Worm (Caenorhabditis elegans) whole organism, L4 larva: ENCODE measurements around the gene rps-9.

Experiments used
- F10B5.3 ChIP-seq: sonication (generic microtip); optimal IDR thresholded peaks from 2 replicates; lab custom pipeline; 2016; ENCODE audit warnings: mild to moderate bottlenecking, missing genetic modification characterization, missing compliant biosample characterization
- F37D6.2 ChIP-seq: sonication (generic microtip); optimal IDR thresholded peaks from 2 replicates; lab custom pipeline; 2016; ENCODE audit warnings: mild to moderate bottlenecking, missing genetic modification characterization, missing compliant biosample characterization
- T26A8.4 ChIP-seq: fragments of 200-800 bp; sonication (Bioruptor generic); IDR thresholded peaks from 2 replicates; pipeline ENCODE4 v1.3.6; 2022; ENCODE audit warnings: missing genetic modification characterization, missing compliant biosample characterization
- Y105C5A.15 ChIP-seq: fragments of 200-800 bp; sonication (Bioruptor generic); IDR thresholded peaks from 2 replicates; pipeline ENCODE4 v1.3.6; 2022; ENCODE audit warnings: missing genetic modification characterization, missing compliant biosample characterization
- Y75B8A.6 ChIP-seq: fragments of 200-800 bp; sonication (Bioruptor generic); IDR thresholded peaks from 2 replicates; pipeline ENCODE4 v1.3.6; 2022; ENCODE audit warnings: missing genetic modification reagents, missing genetic modification characterization, missing compliant biosample characterization
- ZK337.2 ChIP-seq: fragments of 200-800 bp; sonication (Bioruptor generic); IDR thresholded peaks from 2 replicates; pipeline ENCODE4 v1.3.6; 2022; ENCODE audit warnings: missing genetic modification reagents, missing genetic modification characterization, missing compliant biosample characterization
- aha-1 ChIP-seq: fragments of 150-350 bp; peaks from one replicate; lab custom pipeline; 2014; ENCODE audit warnings: missing biosample characterization, missing genetic modification characterization
- ceh-28 ChIP-seq: fragments of 150-350 bp; optimal IDR thresholded peaks from 2 replicates; lab custom pipeline; 2014; ENCODE audit warnings: missing biosample characterization, missing genetic modification reagents, missing genetic modification characterization
- ceh-82 ChIP-seq: sonication (generic microtip); optimal IDR thresholded peaks from 2 replicates; lab custom pipeline; 2017; ENCODE audit warnings: missing biosample characterization, missing genetic modification characterization
- daf-16 ChIP-seq, 3 experiments: sonication (generic microtip); optimal IDR thresholded peaks; 2 replicates each; lab custom pipeline; 2016 to 2017; ENCODE audit warnings: missing genetic modification characterization in 3 of 3, missing genetic modification reagents in 3 of 3, mild to moderate bottlenecking in 2 of 3, missing compliant biosample characterization in 2 of 3, missing biosample characterization in 1 of 3, moderate library complexity in 1 of 3
- daf-19 ChIP-seq: fragments of 200-800 bp; sonication (Bioruptor generic); conservative IDR thresholded peaks from 2 replicates; pipeline ENCODE4 v1.3.6; 2022; ENCODE audit warnings: missing genetic modification characterization, missing compliant biosample characterization
- daf-8 ChIP-seq: fragments of 200-800 bp; sonication (Bioruptor generic); IDR thresholded peaks from 2 replicates; pipeline ENCODE4 v1.3.6; 2022; ENCODE audit warnings: missing genetic modification characterization, missing compliant biosample characterization
- egl-27 ChIP-seq: sonication (generic microtip); optimal IDR thresholded peaks from 3 replicates; lab custom pipeline; 2017; ENCODE audit warnings: missing biosample characterization, missing genetic modification reagents, missing genetic modification characterization
- fos-1 ChIP-seq: fragments of 150-350 bp; optimal IDR thresholded peaks from 2 replicates; lab custom pipeline; 2014; ENCODE audit warnings: missing biosample characterization, missing genetic modification characterization
- hlh-11 ChIP-seq: fragments of 200-800 bp; sonication (Bioruptor generic); optimal IDR thresholded peaks from 2 replicates; lab custom pipeline; 2018; ENCODE audit warnings: mild to moderate bottlenecking, missing genetic modification characterization, missing compliant biosample characterization
- hlh-30 ChIP-seq: sonication (generic microtip); optimal IDR thresholded peaks from 2 replicates; lab custom pipeline; 2017; ENCODE audit warnings: antibody characterized with exemption, mild to moderate bottlenecking, missing genetic modification characterization, missing compliant biosample characterization; ENCODE audit not compliant: insufficient read depth
- hmg-1.1 ChIP-seq: fragments of 200-800 bp; sonication (Bioruptor generic); IDR thresholded peaks from 2 replicates; pipeline ENCODE4 v1.3.6; 2022; ENCODE audit warnings: missing genetic modification reagents, missing genetic modification characterization, missing compliant biosample characterization
- lin-13 ChIP-seq: fragments of 150-350 bp; optimal IDR thresholded peaks from 2 replicates; lab custom pipeline; 2014; ENCODE audit warnings: missing biosample characterization, missing genetic modification reagents, missing genetic modification characterization
- lin-38 ChIP-seq: fragments of 200-800 bp; sonication (Bioruptor generic); IDR thresholded peaks from 2 replicates; pipeline ENCODE4 v1.3.6; 2022; ENCODE audit warnings: missing genetic modification reagents, missing genetic modification characterization, missing compliant biosample characterization
- lir-3 ChIP-seq: sonication (generic microtip); optimal IDR thresholded peaks from 2 replicates; lab custom pipeline; 2016; ENCODE audit warnings: mild to moderate bottlenecking, missing genetic modification characterization, missing compliant biosample characterization
- madf-9 ChIP-seq: fragments of 200-800 bp; sonication (Bioruptor generic); conservative IDR thresholded peaks from 2 replicates; pipeline ENCODE4 v1.3.6; 2022; ENCODE audit warnings: missing genetic modification reagents, missing genetic modification characterization, missing compliant biosample characterization
- mdl-1 ChIP-seq, 2 experiments: fragments of 150-350 bp in 1 of 2; sonication (generic microtip) in 1 of 2; optimal IDR thresholded peaks; 2 replicates each; lab custom pipeline; 2014 to 2017; ENCODE audit warnings: missing biosample characterization in 2 of 2, missing genetic modification characterization in 2 of 2
- mdt-29 ChIP-seq: fragments of 200-800 bp; sonication (Bioruptor generic); IDR thresholded peaks from 2 replicates; pipeline ENCODE4 v1.3.6; 2022; ENCODE audit warnings: missing genetic modification reagents, missing genetic modification characterization, missing compliant biosample characterization
- mes-2 ChIP-seq: sonication (generic microtip); optimal IDR thresholded peaks from 2 replicates; lab custom pipeline; 2016; ENCODE audit warnings: missing genotype, mild to moderate bottlenecking, missing genetic modification characterization, missing compliant biosample characterization; ENCODE audit not compliant: poor library complexity, severe bottlenecking
- nhr-10 ChIP-seq: fragments of 150-350 bp; optimal IDR thresholded peaks from 2 replicates; lab custom pipeline; 2014; ENCODE audit warnings: missing biosample characterization, missing genetic modification characterization
- nhr-102 ChIP-seq: sonication (generic microtip); optimal IDR thresholded peaks from 2 replicates; lab custom pipeline; 2016; ENCODE audit warnings: mild to moderate bottlenecking, missing genetic modification characterization, moderate library complexity, missing compliant biosample characterization
- nhr-111 ChIP-seq: fragments of 200-800 bp; sonication (Bioruptor generic); optimal IDR thresholded peaks from 2 replicates; lab custom pipeline; 2018; ENCODE audit warnings: mild to moderate bottlenecking, missing genetic modification characterization, missing compliant biosample characterization
- nhr-41 ChIP-seq: fragments of 200-800 bp; sonication (Bioruptor generic); IDR thresholded peaks from 2 replicates; pipeline ENCODE4 v1.3.6; 2022; ENCODE audit warnings: missing genetic modification reagents, missing genetic modification characterization, missing compliant biosample characterization
- nhr-48 ChIP-seq: sonication (generic microtip); optimal IDR thresholded peaks from 2 replicates; lab custom pipeline; 2016; ENCODE audit warnings: mild to moderate bottlenecking, missing genetic modification characterization, missing compliant biosample characterization
- php-3 ChIP-seq: fragments of 200-800 bp; sonication (Bioruptor generic); IDR thresholded peaks from 2 replicates; pipeline ENCODE4 v1.3.6; 2022; ENCODE audit warnings: missing genetic modification reagents, missing genetic modification characterization, missing compliant biosample characterization
- snpc-1.2 ChIP-seq: fragments of 200-800 bp; sonication (Bioruptor generic); IDR thresholded peaks from 2 replicates; pipeline ENCODE4 v1.3.6; 2022; ENCODE audit warnings: missing genetic modification reagents, missing genetic modification characterization, missing compliant biosample characterization
- snpc-4 ChIP-seq: fragments of 150-350 bp; optimal IDR thresholded peaks from 2 replicates; lab custom pipeline; 2014; ENCODE audit warnings: missing biosample characterization, missing genetic modification characterization
- unc-62 ChIP-seq, 3 experiments: fragments of 150-350 bp in 1 of 3; sonication (generic microtip); optimal IDR thresholded peaks in 2 of 3; peaks in 1 of 3; 1 replicate in 1 of 3; 2 replicates in 2 of 3; lab custom pipeline; 2014 to 2017; ENCODE audit warnings: missing biosample characterization in 3 of 3, missing genetic modification characterization in 3 of 3, missing genetic modification reagents in 3 of 3, missing genotype in 1 of 3
- vab-7 ChIP-seq: fragments of 200-800 bp; sonication (Bioruptor generic); IDR thresholded peaks from 2 replicates; pipeline ENCODE4 v1.3.6; 2022; ENCODE audit warnings: missing genetic modification reagents, missing genetic modification characterization, missing compliant biosample characterization

Gene rps-9

ce11 chrII:11149866-11150685 is 23.9 kb upstream of the rps-9 start (continued):
- TF ChIP-seq nhr-10 (peak; percentile 71), daf-8 (0 out of 2 replicates have a peak, but pooled peaks have one; percentile 65), fos-1 (tag; lab: Kevin White, UChicago) (peak; percentile 17), Y75B8A.6 (GFP tag; lab: Robert Waterston, UW) (peak; percentile 23; the same call in 1 of the 2 replicates), madf-9 (GFP tag; lab: Robert Waterston, UW) (peak; percentile 56; the same call in 1 of the 2 replicates), nhr-102 (peak; percentile 88), Y105C5A.15 (GFP tag; lab: Robert Waterston, UW) (peak; percentile 73; the same call in 1 of the 2 replicates), lir-3 (tag; lab: Kevin White, UChicago) (no peak), mdt-29 (0 out of 2 replicates have a peak, but pooled peaks have one; percentile 11), mes-2 (tag; lab: Kevin White, UChicago) (peak; percentile 34), ZK337.2 (no peak), F10B5.3 (tag; lab: Kevin White, UChicago) (no peak), ceh-82 (no peak), aha-1 (tag; lab: Kevin White, UChicago) (peak; percentile 92), hmg-1.1 (GFP tag; lab: Robert Waterston, UW) (no peak), lin-13 (GFP tag; lab: Kevin White, UChicago) (no peak), nhr-48 (tag; lab: Kevin White, UChicago) (peak; percentile 73), hlh-11 (tag; lab: Kevin White, UChicago) (peak; percentile 66), nhr-41 (peak; percentile 57), egl-27 (tag; lab: Kevin White, UChicago) (no peak), unc-62 (GFP tag; optimal IDR thresholded peaks at IDR 0.05 in 1 of 2; lab: Kevin White, UChicago) (peak; percentile 24 to 87), unc-62 (tag; optimal IDR thresholded peaks at IDR 0.05; lab: Kevin White, UChicago) (no peak), nhr-111 (no peak), daf-19 (GFP tag; lab: Robert Waterston, UW) (no peak), lin-38 (GFP tag; lab: Robert Waterston, UW) (peak; percentile 73), T26A8.4 (peak; percentile 91), snpc-1.2 (GFP tag; lab: Robert Waterston, UW) (0 out of 2 replicates have a peak, but pooled peaks have one; percentile 31), F37D6.2 (tag; lab: Kevin White, UChicago) (no peak)

- TF ChIP-seq hlh-30 (tag; lab: Kevin White, UChicago) (peak; percentile 2), snpc-4 (tag; lab: Kevin White, UChicago) (no peak), php-3 (GFP tag; lab: Robert Waterston, UW) (no peak), daf-16 (GFP tag; optimal IDR thresholded peaks at IDR 0.05; lab: Kevin White, UChicago) (no peak), daf-16 (tag; optimal IDR thresholded peaks at IDR 0.05; lab: Kevin White, UChicago) (no peak), mdt-29 (no peak), mdl-1 (tag; optimal IDR thresholded peaks at IDR 0.05; lab: Kevin White, UChicago) (peak in 1 of 2 experiments; percentile 11), unc-62 (GFP tag; optimal IDR thresholded peaks at IDR 0.05 in 1 of 2; lab: Kevin White, UChicago) (peak in 1 of 2 experiments; percentile 98), unc-62 (tag; optimal IDR thresholded peaks at IDR 0.05; lab: Kevin White, UChicago) (no peak), aha-1 (tag; lab: Kevin White, UChicago) (peak; percentile 56), vab-7 (0 out of 2 replicates have a peak, but pooled peaks have one; percentile 34)
Measured at ce11 chrII:11142571-11142970, 16.4 kb upstream of the rps-9 start, which contains the start of gene arrd-6. TSS of gene arrd-6 (plus strand) at chrII:11142739.

- TF ChIP-seq ceh-28: no peak
- TF ChIP-seq, all 104 proteins: peak for 0
Measured at ce11 chrII:11140140-11140539, 14.0 kb upstream of the rps-9 start, which contains the start of gene F40F8.4. TSS of gene F40F8.4 (minus strand) at chrII:11140240.
